Worm (Caenorhabditis elegans) whole organism, late embryonic: Measurements from ENCODE around the gene M142.8.
A peak's percentile ranks its signal among the peaks of the same experiment; 100 is the strongest.

ENCODE experiments used
- F13H6.1 ChIP-seq: sonication (generic microtip); optimal IDR thresholded peaks from 2 replicates; lab custom pipeline; 2016; ENCODE audit warnings: missing genetic modification characterization, missing compliant biosample characterization
- K02D7.2 ChIP-seq: sonication (generic microtip); optimal IDR thresholded peaks from 2 replicates; lab custom pipeline; 2017; ENCODE audit warnings: mild to moderate bottlenecking, missing genetic modification characterization, missing compliant biosample characterization
- T23F11.4 ChIP-seq: fragments of 200-800 bp; sonication (Bioruptor generic); optimal IDR thresholded peaks from 2 replicates; lab custom pipeline; 2018; ENCODE audit warnings: mild to moderate bottlenecking, missing genetic modification characterization, missing compliant biosample characterization
- Y22D7AL.16 ChIP-seq: sonication (generic microtip); optimal IDR thresholded peaks from 2 replicates; lab custom pipeline; 2016; ENCODE audit warnings: missing genetic modification characterization, missing compliant biosample characterization
- ceh-14 ChIP-seq: sonication (generic microtip); optimal IDR thresholded peaks from 2 replicates; lab custom pipeline; 2016; ENCODE audit warnings: missing genotype, missing genetic modification characterization, missing compliant biosample characterization
- ceh-18 ChIP-seq: sonication (generic microtip); optimal IDR thresholded peaks from 2 replicates; lab custom pipeline; 2016; ENCODE audit warnings: missing genetic modification characterization, missing compliant biosample characterization
- ceh-19 ChIP-seq: fragments of 200-800 bp; sonication (Bioruptor generic); optimal IDR thresholded peaks from 2 replicates; lab custom pipeline; 2018; ENCODE audit warnings: mild to moderate bottlenecking, missing genetic modification characterization, missing compliant biosample characterization
- ceh-2 ChIP-seq: sonication (generic microtip); optimal IDR thresholded peaks from 2 replicates; lab custom pipeline; 2016; ENCODE audit warnings: missing genotype, missing genetic modification characterization, missing compliant biosample characterization
- ceh-24 ChIP-seq: sonication (generic microtip); optimal IDR thresholded peaks from 2 replicates; lab custom pipeline; 2016; ENCODE audit warnings: mild to moderate bottlenecking, missing genetic modification characterization, missing compliant biosample characterization
- ceh-30 ChIP-seq: fragments of 150-350 bp; optimal IDR thresholded peaks from 2 replicates; lab custom pipeline; 2014; ENCODE audit warnings: missing biosample characterization, missing genetic modification characterization
- ceh-34 ChIP-seq: sonication (generic microtip); optimal IDR thresholded peaks from 2 replicates; lab custom pipeline; 2016; ENCODE audit warnings: mild to moderate bottlenecking, missing genetic modification characterization, missing compliant biosample characterization
- ceh-48 ChIP-seq: sonication (generic microtip); optimal IDR thresholded peaks from 2 replicates; lab custom pipeline; 2016; ENCODE audit warnings: missing genetic modification characterization, inconsistent platforms, missing compliant biosample characterization
- ceh-9 ChIP-seq: sonication (generic microtip); optimal IDR thresholded peaks from 2 replicates; lab custom pipeline; 2016; ENCODE audit warnings: mild to moderate bottlenecking, missing genetic modification characterization, inconsistent platforms, missing compliant biosample characterization
- elt-4 ChIP-seq: sonication (generic microtip); optimal IDR thresholded peaks from 2 replicates; lab custom pipeline; 2016; ENCODE audit warnings: missing genetic modification characterization, missing compliant biosample characterization
- eyg-1 ChIP-seq: sonication (generic microtip); optimal IDR thresholded peaks from 2 replicates; lab custom pipeline; 2016; ENCODE audit warnings: missing genotype, missing genetic modification characterization, missing compliant biosample characterization
- fkh-10 ChIP-seq: fragments of 150-350 bp; optimal IDR thresholded peaks from 2 replicates; lab custom pipeline; 2014; ENCODE audit warnings: missing biosample characterization, missing genetic modification reagents, missing genetic modification characterization
- fkh-6 ChIP-seq: sonication (generic microtip); optimal IDR thresholded peaks from 2 replicates; lab custom pipeline; 2016; ENCODE audit warnings: missing genetic modification characterization, missing compliant biosample characterization
- gmeb-2 ChIP-seq: sonication (generic microtip); optimal IDR thresholded peaks from 2 replicates; lab custom pipeline; 2016; ENCODE audit warnings: missing genetic modification characterization, inconsistent platforms, missing compliant biosample characterization
- hlh-30 ChIP-seq: sonication (generic microtip); optimal IDR thresholded peaks from 2 replicates; lab custom pipeline; 2017; ENCODE audit warnings: antibody characterized with exemption, missing genetic modification characterization, missing compliant biosample characterization; ENCODE audit not compliant: insufficient read depth
- hlh-6 ChIP-seq: sonication (generic microtip); optimal IDR thresholded peaks from 2 replicates; lab custom pipeline; 2016; ENCODE audit warnings: missing genotype, missing genetic modification characterization, missing compliant biosample characterization
- hlh-8 ChIP-seq: sonication (generic microtip); optimal IDR thresholded peaks from 2 replicates; lab custom pipeline; 2016; ENCODE audit warnings: missing genotype, missing genetic modification characterization, missing compliant biosample characterization
- nfya-1 ChIP-seq: sonication (generic microtip); optimal IDR thresholded peaks from 2 replicates; lab custom pipeline; 2017; ENCODE audit warnings: missing genetic modification characterization, mild to moderate bottlenecking, missing compliant biosample characterization, antibody characterized with exemption, moderate library complexity
- nhr-11 ChIP-seq: fragments of 150-350 bp; optimal IDR thresholded peaks from 2 replicates; lab custom pipeline; 2014; ENCODE audit warnings: missing biosample characterization, missing genetic modification characterization
- odd-2 ChIP-seq: sonication (generic microtip); optimal IDR thresholded peaks from 2 replicates; lab custom pipeline; 2017; ENCODE audit warnings: antibody characterized with exemption, mild to moderate bottlenecking, missing genetic modification characterization, missing compliant biosample characterization
- pag-3 ChIP-seq: sonication (generic microtip); optimal IDR thresholded peaks from 2 replicates; lab custom pipeline; 2016; ENCODE audit warnings: missing compliant biosample characterization, missing genetic modification characterization, borderline replicate concordance
- pha-4 ChIP-seq: fragments of 150-350 bp; optimal IDR thresholded peaks from 2 replicates; lab custom pipeline; 2018; ENCODE audit warnings: missing biosample characterization, missing genetic modification reagents, missing genetic modification characterization
- pros-1 ChIP-seq: fragments of 150-350 bp; optimal IDR thresholded peaks from 2 replicates; lab custom pipeline; 2014; ENCODE audit warnings: missing biosample characterization, missing genetic modification reagents, missing genetic modification characterization
- sdc-2 ChIP-seq: sonication (generic microtip); optimal IDR thresholded peaks from 2 replicates; lab custom pipeline; 2016; ENCODE audit warnings: missing genotype, missing genetic modification characterization, missing compliant biosample characterization
- sox-2 ChIP-seq: fragments of 200-800 bp; sonication (Bioruptor generic); IDR thresholded peaks from 2 replicates; pipeline ENCODE4 v1.3.6; 2022; ENCODE audit warnings: missing genetic modification reagents, missing genetic modification characterization, missing compliant biosample characterization
- sox-4 ChIP-seq: sonication (generic microtip); optimal IDR thresholded peaks from 2 replicates; lab custom pipeline; 2017; ENCODE audit warnings: mild to moderate bottlenecking, missing genetic modification characterization, inconsistent platforms, missing compliant biosample characterization
- tbx-7 ChIP-seq: sonication (generic microtip); optimal IDR thresholded peaks from 2 replicates; lab custom pipeline; 2016; ENCODE audit warnings: missing genotype, missing genetic modification characterization, missing compliant biosample characterization
- ttx-3 ChIP-seq: sonication (generic microtip); optimal IDR thresholded peaks from 2 replicates; lab custom pipeline; 2016; ENCODE audit warnings: missing genetic modification reagents, missing genetic modification characterization, missing compliant biosample characterization
- unc-42 ChIP-seq: sonication (generic microtip); optimal IDR thresholded peaks from 2 replicates; lab custom pipeline; 2016; ENCODE audit warnings: missing genotype, missing genetic modification characterization, missing compliant biosample characterization
- zip-5 ChIP-seq: sonication (generic microtip); optimal IDR thresholded peaks from 2 replicates; lab custom pipeline; 2016; ENCODE audit warnings: missing genetic modification characterization, missing compliant biosample characterization

M142.8 gene

ce11 chrIII:10933331-10933730 is at the start of gene M142.8:
TSS of gene M142.8 (plus strand) at chrIII:10933631.
- TF ChIP-seq nhr-11 (tag; lab: Kevin White, UChicago) (no peak), ceh-14 (no peak), ceh-2 (tag; lab: Kevin White, UChicago) (no peak), ceh-18 (tag; lab: Kevin White, UChicago) (no peak), pros-1 (no peak), elt-4 (no peak), sox-4 (tag; lab: Kevin White, UChicago) (no peak), Y22D7AL.16 (tag; lab: Kevin White, UChicago) (no peak), fkh-6 (tag; lab: Kevin White, UChicago) (no peak), sdc-2 (no peak), ceh-24 (tag; lab: Kevin White, UChicago) (no peak), sox-2 (GFP tag; lab: Robert Waterston, UW) (no peak), hlh-6 (tag; lab: Kevin White, UChicago) (no peak), tbx-7 (tag; lab: Kevin White, UChicago) (no peak), ttx-3 (tag; lab: Kevin White, UChicago) (no peak)

ce11 chrIII:10888824-10889223 is 44.6 kb upstream of the M142.8 start:
- TF ChIP-seq elt-4 (peak; percentile 16), hlh-6 (tag; lab: Kevin White, UChicago) (no peak)
- TF ChIP-seq, all 69 proteins: peak for 1

DNA sequence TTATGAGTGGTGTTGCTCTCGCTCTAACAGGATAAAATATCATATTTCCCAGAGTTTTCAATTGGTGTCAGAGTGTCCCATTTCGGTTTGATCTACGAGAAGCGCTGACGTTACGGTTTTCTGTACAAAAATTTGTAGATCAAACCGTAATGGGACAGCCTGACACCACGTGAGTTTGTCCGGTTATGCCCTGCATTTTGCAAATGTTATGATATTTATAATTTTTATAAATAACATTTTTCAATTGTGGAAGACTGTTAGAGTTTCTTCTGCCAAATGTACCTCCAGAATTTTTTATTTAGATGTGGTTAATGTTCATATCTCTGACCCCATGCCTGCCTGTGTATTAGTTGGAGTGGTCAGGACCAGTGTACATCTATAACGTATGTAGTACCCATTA is 39.2 kb upstream of the M142.8 start, which contains the start of gene fbxb-87:
Gene fbxb-87 (plus strand): TSS at position 301 of the 400 bp plus-strand sequence.
- TF ChIP-seq T23F11.4 (GFP tag; lab: Kevin White, UChicago): no peak
- no peak for TF ChIP-seq odd-2 (tag; lab: Kevin White, UChicago)
- TF ChIP-seq hlh-30 (tag; lab: Kevin White, UChicago): no peak
- TF ChIP-seq tbx-7 (tag; lab: Kevin White, UChicago): no peak
- no peak for TF ChIP-seq ceh-34 (tag; lab: Kevin White, UChicago)
- TF ChIP-seq eyg-1 (tag; lab: Kevin White, UChicago): no peak
- no peak for TF ChIP-seq zip-5 (tag; lab: Kevin White, UChicago)
- no peak for TF ChIP-seq pag-3 (tag; lab: Kevin White, UChicago)
- no peak for TF ChIP-seq F13H6.1
- TF ChIP-seq gmeb-2 (tag; lab: Kevin White, UChicago): no peak
- no peak for TF ChIP-seq elt-4
- no peak for TF ChIP-seq fkh-10 (GFP tag; lab: Kevin White, UChicago)
- TF ChIP-seq ceh-9 (tag; lab: Kevin White, UChicago): no peak
- TF ChIP-seq ceh-19 (GFP tag; lab: Kevin White, UChicago): no peak

ce11 chrIII:10895817-10896413 is 37.5 kb upstream of the M142.8 start, which contains the start of gene com-1:
TSS of gene com-1 (plus strand) at chrIII:10896363.
- no peak for TF ChIP-seq K02D7.2 (tag; lab: Kevin White, UChicago)
- TF ChIP-seq ceh-9 (tag; lab: Kevin White, UChicago): no peak
- no peak for TF ChIP-seq F13H6.1
- peak; percentile 14 for TF ChIP-seq unc-42 (tag; lab: Kevin White, UChicago)
- no peak for TF ChIP-seq ceh-14
- TF ChIP-seq ceh-30 (tag; lab: Kevin White, UChicago): no peak
- TF ChIP-seq ceh-48 (tag; lab: Kevin White, UChicago): no peak
- TF ChIP-seq sdc-2: no peak
- TF ChIP-seq nfya-1 (tag; lab: Kevin White, UChicago): peak; percentile 10
- TF ChIP-seq zip-5 (tag; lab: Kevin White, UChicago): no peak
- no peak for TF ChIP-seq ceh-2 (tag; lab: Kevin White, UChicago)
- no peak for TF ChIP-seq sox-2 (GFP tag; lab: Robert Waterston, UW)
- TF ChIP-seq nhr-11 (tag; lab: Kevin White, UChicago): no peak
- no peak for TF ChIP-seq pha-4
- no peak for TF ChIP-seq hlh-8 (tag; lab: Kevin White, UChicago)
